Fruit fly (Drosophila melanogaster) whole organism, prepupa: ENCODE results near the gene Roc1b.

Experiments used
- CG10669 ChIP-seq: fragments of 200-800 bp; sonication (Bioruptor generic); optimal IDR thresholded peaks from 3 replicates; lab custom pipeline; 2018; ENCODE audit warnings: missing biosample characterization, mild to moderate bottlenecking, missing genetic modification characterization, moderate library complexity
- CG11294 ChIP-seq: fragments of 200-800 bp; sonication (Bioruptor generic); IDR thresholded peaks from 2 replicates; pipeline ENCODE4 v1.3.6; 2022; ENCODE audit warnings: missing biosample characterization, missing genetic modification characterization
- CG11902 ChIP-seq: fragments of 200-800 bp; sonication (Bioruptor generic); optimal IDR thresholded peaks from 3 replicates; lab custom pipeline; 2016; ENCODE audit warnings: missing biosample characterization, missing genetic modification characterization
- CG15336 ChIP-seq: fragments of 200-800 bp; sonication (Bioruptor generic); IDR thresholded peaks from 2 replicates; pipeline ENCODE4 v1.3.6; 2022; ENCODE audit warnings: missing biosample characterization, missing genetic modification characterization
- CG1621 ChIP-seq: fragments of 200-800 bp; sonication (Bioruptor generic); optimal IDR thresholded peaks from 3 replicates; lab custom pipeline; 2018; ENCODE audit warnings: missing biosample characterization, mild to moderate bottlenecking, missing genetic modification characterization
- CG16779 ChIP-seq: fragments of 200-800 bp; sonication (Bioruptor generic); optimal IDR thresholded peaks from 3 replicates; lab custom pipeline; 2017; ENCODE audit warnings: missing biosample characterization, mild to moderate bottlenecking, missing genetic modification characterization
- CG3032 ChIP-seq: fragments of 200-800 bp; optimal IDR thresholded peaks from 2 replicates; lab custom pipeline; 2019; ENCODE audit warnings: missing biosample characterization, mild to moderate bottlenecking, missing genetic modification characterization, moderate library complexity
- CG32006 ChIP-seq: fragments of 200-800 bp; sonication (Bioruptor generic); optimal IDR thresholded peaks from 3 replicates; lab custom pipeline; 2017; ENCODE audit warnings: missing biosample characterization, mild to moderate bottlenecking, missing genetic modification characterization
- CG6163 ChIP-seq: fragments of 200-800 bp; sonication (Bioruptor generic); IDR thresholded peaks from 3 replicates; pipeline ENCODE4 v1.3.6; 2022; ENCODE audit warnings: missing biosample characterization, missing genetic modification characterization
- CG6276 ChIP-seq: fragments of 200-800 bp; sonication (Bioruptor generic); optimal IDR thresholded peaks from 2 replicates; lab custom pipeline; 2017; ENCODE audit warnings: missing biosample characterization, mild to moderate bottlenecking, missing genetic modification characterization
- CG6808 ChIP-seq: fragments of 200-800 bp; sonication (Bioruptor generic); optimal IDR thresholded peaks from 3 replicates; lab custom pipeline; 2017; ENCODE audit warnings: missing biosample characterization, missing genetic modification characterization, mild to moderate bottlenecking, moderate library complexity, missing genetic modification reagents
- CG6854 ChIP-seq: fragments of 200-800 bp; sonication (Bioruptor generic); optimal IDR thresholded peaks from 2 replicates; lab custom pipeline; 2017; ENCODE audit warnings: missing biosample characterization, mild to moderate bottlenecking, missing genetic modification characterization
- CG7368 ChIP-seq: fragments of 200-800 bp; sonication (Bioruptor generic); optimal IDR thresholded peaks from 3 replicates; lab custom pipeline; 2016; ENCODE audit warnings: missing biosample characterization, missing genetic modification characterization
- CG8319 ChIP-seq: fragments of 200-800 bp; sonication (Bioruptor generic); optimal IDR thresholded peaks from 3 replicates; lab custom pipeline; 2016; ENCODE audit warnings: missing biosample characterization, missing genetic modification characterization
- CG8632 ChIP-seq: fragments of 200-800 bp; sonication (Bioruptor generic); optimal IDR thresholded peaks from 3 replicates; lab custom pipeline; 2016; ENCODE audit warnings: missing biosample characterization, missing genetic modification characterization
- CG9139 ChIP-seq: fragments of 200-800 bp; sonication (Bioruptor generic); optimal IDR thresholded peaks from 3 replicates; lab custom pipeline; 2017; ENCODE audit warnings: missing biosample characterization, mild to moderate bottlenecking, missing genetic modification characterization
- Eip75B ChIP-seq: fragments of 200-800 bp; sonication (Bioruptor generic); optimal IDR thresholded peaks from 3 replicates; lab custom pipeline; 2016; ENCODE audit warnings: missing biosample characterization, missing genetic modification characterization
- Eip78C ChIP-seq: fragments of 200-800 bp; sonication (Bioruptor generic); peaks from one replicate; lab custom pipeline; 2016; ENCODE audit warnings: missing biosample characterization, missing genetic modification characterization
- Eip93F ChIP-seq: fragments of 200-800 bp; sonication (Bioruptor generic); optimal IDR thresholded peaks from 2 replicates; lab custom pipeline; 2016; ENCODE audit warnings: missing biosample characterization, mild to moderate bottlenecking, missing genetic modification characterization
- Ets96B ChIP-seq: fragments of 200-800 bp; optimal IDR thresholded peaks from 2 replicates; lab custom pipeline; 2019; ENCODE audit warnings: missing biosample characterization, mild to moderate bottlenecking, missing genetic modification characterization, moderate library complexity
- Gug ChIP-seq: fragments of 200-800 bp; sonication (Bioruptor generic); IDR thresholded peaks from 2 replicates; pipeline ENCODE4 v1.3.6; 2022; ENCODE audit warnings: missing biosample characterization, missing genetic modification characterization
- Hr38 ChIP-seq: sonication (Bioruptor generic); optimal IDR thresholded peaks from 2 replicates; lab custom pipeline; 2016; ENCODE audit warnings: missing biosample characterization, missing genetic modification characterization
- Hr39 ChIP-seq: fragments of 200-800 bp; sonication (Bioruptor generic); optimal IDR thresholded peaks from 2 replicates; lab custom pipeline; 2016; ENCODE audit warnings: missing biosample characterization, missing genetic modification characterization
- Hr4 ChIP-seq: fragments of 200-800 bp; sonication (Bioruptor generic); optimal IDR thresholded peaks from 3 replicates; lab custom pipeline; 2016; ENCODE audit warnings: missing biosample characterization, missing genetic modification characterization
- Lpt ChIP-seq: fragments of 200-800 bp; sonication (Bioruptor generic); optimal IDR thresholded peaks from 3 replicates; lab custom pipeline; 2016; ENCODE audit warnings: missing biosample characterization, missing genetic modification characterization
- Met ChIP-seq: fragments of 200-800 bp; sonication (Bioruptor generic); optimal IDR thresholded peaks from 3 replicates; lab custom pipeline; 2016; ENCODE audit warnings: missing biosample characterization, missing genetic modification characterization
- Smox ChIP-seq: fragments of 200-800 bp; sonication (Bioruptor generic); optimal IDR thresholded peaks from 3 replicates; lab custom pipeline; 2016; ENCODE audit warnings: missing biosample characterization, missing genetic modification characterization
- Sox14 ChIP-seq: fragments of 200-800 bp; sonication (Bioruptor generic); optimal IDR thresholded peaks from 3 replicates; lab custom pipeline; 2016; ENCODE audit warnings: missing biosample characterization, missing genetic modification characterization
- Sox15 ChIP-seq: fragments of 200-800 bp; sonication (Bioruptor generic); optimal IDR thresholded peaks from 3 replicates; lab custom pipeline; 2016; ENCODE audit warnings: missing biosample characterization, missing genetic modification characterization
- acj6 ChIP-seq: fragments of 200-800 bp; sonication (Bioruptor generic); optimal IDR thresholded peaks from 3 replicates; lab custom pipeline; 2016; ENCODE audit warnings: missing biosample characterization, missing genetic modification characterization
- dac ChIP-seq: fragments of 200-800 bp; sonication (Bioruptor generic); optimal IDR thresholded peaks from 2 replicates; lab custom pipeline; 2017; ENCODE audit warnings: missing biosample characterization, mild to moderate bottlenecking, missing genetic modification characterization
- eg ChIP-seq: fragments of 200-800 bp; sonication (Bioruptor generic); IDR thresholded peaks from 3 replicates; pipeline ENCODE4 v1.3.6; 2022; ENCODE audit warnings: missing biosample characterization, missing genetic modification characterization
- esn ChIP-seq: fragments of 200-800 bp; sonication (Bioruptor generic); optimal IDR thresholded peaks from 2 replicates; lab custom pipeline; 2016; ENCODE audit warnings: missing biosample characterization, mild to moderate bottlenecking, missing genetic modification characterization, moderate library complexity
- fkh ChIP-seq: fragments of 200-800 bp; sonication (Bioruptor generic); optimal IDR thresholded peaks from 3 replicates; lab custom pipeline; 2017; ENCODE audit warnings: missing biosample characterization, mild to moderate bottlenecking, missing genetic modification characterization, moderate library complexity
- lz ChIP-seq: fragments of 200-800 bp; sonication (Bioruptor generic); optimal IDR thresholded peaks from 3 replicates; lab custom pipeline; 2016; ENCODE audit warnings: missing biosample characterization, missing genetic modification characterization
- pdm3 ChIP-seq: fragments of 200-800 bp; sonication (Bioruptor generic); optimal IDR thresholded peaks from 3 replicates; lab custom pipeline; 2016; ENCODE audit warnings: missing biosample characterization, missing genetic modification characterization
- salr ChIP-seq, 2 experiments: fragments of 200-800 bp; sonication (Bioruptor generic); optimal IDR thresholded peaks; 3 replicates each; lab custom pipeline; 2016 to 2018; ENCODE audit warnings: missing biosample characterization in 2 of 2, missing genetic modification characterization in 2 of 2, mild to moderate bottlenecking in 1 of 2
- ss ChIP-seq, 2 experiments: fragments of 200-800 bp; sonication (Bioruptor generic); optimal IDR thresholded peaks; 2 replicates in 1 of 2; 3 replicates in 1 of 2; lab custom pipeline; 2017 to 2018; ENCODE audit warnings: mild to moderate bottlenecking in 2 of 2, missing biosample characterization in 2 of 2, missing genetic modification characterization in 2 of 2, moderate library complexity in 1 of 2
- svp ChIP-seq: fragments of 200-800 bp; sonication (Bioruptor generic); peaks from one replicate; lab custom pipeline; 2016; ENCODE audit warnings: missing biosample characterization, missing genetic modification characterization

The Roc1b gene

dm6 chr3L:324486-324885 lies 33.3 kb upstream of the Roc1b start, which contains the start of gene CG32344:
TSS of gene CG32344 (minus strand) at chr3L:324720.
- no peak for TF ChIP-seq esn (GFP tag; lab: Kevin White, UChicago)
- TF ChIP-seq dac: no peak
- TF ChIP-seq CG3032 (tag; lab: Kevin White, UChicago): peak; percentile 7
- TF ChIP-seq Hr4 (GFP tag; lab: Kevin White, UChicago): no peak
- TF ChIP-seq Eip78C (GFP tag; lab: Kevin White, UChicago): peak; percentile 60
- TF ChIP-seq CG6163: no peak
- TF ChIP-seq Eip93F: no peak
- TF ChIP-seq Hr39 (GFP tag; lab: Kevin White, UChicago): no peak
- TF ChIP-seq svp (GFP tag; lab: Kevin White, UChicago): no peak
- no peak for TF ChIP-seq salr (GFP tag; optimal IDR thresholded peaks at IDR 0.05; lab: Kevin White, UChicago)
- TF ChIP-seq CG1621 (tag; lab: Kevin White, UChicago): no peak

- TF ChIP-seq CG1621 (tag; lab: Kevin White, UChicago) (no peak), Sox15 (GFP tag; lab: Kevin White, UChicago) (no peak), Ets96B (tag; lab: Kevin White, UChicago) (no peak), Smox (GFP tag; lab: Kevin White, UChicago) (no peak), CG15336 (GFP tag; lab: Robert Waterston, UW) (no peak), ss (GFP tag; optimal IDR thresholded peaks at IDR 0.05; lab: Kevin White, UChicago) (no peak), CG16779 (tag; lab: Kevin White, UChicago) (no peak), CG6276 (GFP tag; lab: Kevin White, UChicago) (no peak), Met (no peak), Hr4 (GFP tag; lab: Kevin White, UChicago) (no peak), CG8632 (GFP tag; lab: Kevin White, UChicago) (no peak), Eip78C (GFP tag; lab: Kevin White, UChicago) (no peak), dac (no peak), Lpt (no peak), CG8319 (GFP tag; lab: Kevin White, UChicago) (no peak), CG11902 (no peak)
- TF ChIP-seq, all 60 proteins: peak for 0
Measured at dm6 chr3L:327833-328232, 29.9 kb upstream of the Roc1b start, which contains the start of the genes Atac3 and Ptpmeg. TSS of gene Atac3 (minus strand) at chr3L:327992. TSS of gene Ptpmeg (plus strand) at chr3L:328097.

DNA sequence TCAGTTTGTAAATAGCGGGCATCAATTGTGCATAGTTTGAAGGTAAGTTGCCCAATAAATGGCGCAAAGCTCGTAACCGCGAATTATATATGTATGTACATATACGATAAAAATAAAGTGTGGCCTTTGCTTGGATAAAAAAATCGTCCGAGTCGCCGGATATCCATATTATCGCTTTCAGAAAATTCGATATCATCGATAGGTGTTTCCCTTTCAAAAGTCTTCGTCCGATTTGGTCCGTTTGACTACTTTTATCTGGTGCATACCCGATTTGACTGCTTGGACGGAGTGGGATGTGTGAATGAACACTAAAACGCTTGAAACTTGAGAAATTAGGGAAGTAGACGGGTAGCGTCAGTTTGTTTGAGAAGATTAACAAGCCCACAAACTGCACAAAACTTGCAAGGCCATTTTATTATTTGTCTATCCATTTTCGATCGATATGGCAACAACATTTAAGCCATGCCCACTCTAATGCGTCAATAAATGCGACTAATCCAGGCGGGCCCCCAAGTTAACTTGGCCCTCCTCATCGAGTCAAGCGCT lies 28.6 kb upstream of the Roc1b start:
- TF ChIP-seq esn (GFP tag; lab: Kevin White, UChicago) (peak; percentile 5), Ets96B (tag; lab: Kevin White, UChicago) (no peak), CG7368 (GFP tag; lab: Kevin White, UChicago) (no peak), fkh (GFP tag; lab: Kevin White, UChicago) (no peak), CG32006 (GFP tag; lab: Kevin White, UChicago) (no peak), Sox14 (no peak), Eip78C (GFP tag; lab: Kevin White, UChicago) (peak; percentile 75), Sox15 (GFP tag; lab: Kevin White, UChicago) (no peak)

DNA sequence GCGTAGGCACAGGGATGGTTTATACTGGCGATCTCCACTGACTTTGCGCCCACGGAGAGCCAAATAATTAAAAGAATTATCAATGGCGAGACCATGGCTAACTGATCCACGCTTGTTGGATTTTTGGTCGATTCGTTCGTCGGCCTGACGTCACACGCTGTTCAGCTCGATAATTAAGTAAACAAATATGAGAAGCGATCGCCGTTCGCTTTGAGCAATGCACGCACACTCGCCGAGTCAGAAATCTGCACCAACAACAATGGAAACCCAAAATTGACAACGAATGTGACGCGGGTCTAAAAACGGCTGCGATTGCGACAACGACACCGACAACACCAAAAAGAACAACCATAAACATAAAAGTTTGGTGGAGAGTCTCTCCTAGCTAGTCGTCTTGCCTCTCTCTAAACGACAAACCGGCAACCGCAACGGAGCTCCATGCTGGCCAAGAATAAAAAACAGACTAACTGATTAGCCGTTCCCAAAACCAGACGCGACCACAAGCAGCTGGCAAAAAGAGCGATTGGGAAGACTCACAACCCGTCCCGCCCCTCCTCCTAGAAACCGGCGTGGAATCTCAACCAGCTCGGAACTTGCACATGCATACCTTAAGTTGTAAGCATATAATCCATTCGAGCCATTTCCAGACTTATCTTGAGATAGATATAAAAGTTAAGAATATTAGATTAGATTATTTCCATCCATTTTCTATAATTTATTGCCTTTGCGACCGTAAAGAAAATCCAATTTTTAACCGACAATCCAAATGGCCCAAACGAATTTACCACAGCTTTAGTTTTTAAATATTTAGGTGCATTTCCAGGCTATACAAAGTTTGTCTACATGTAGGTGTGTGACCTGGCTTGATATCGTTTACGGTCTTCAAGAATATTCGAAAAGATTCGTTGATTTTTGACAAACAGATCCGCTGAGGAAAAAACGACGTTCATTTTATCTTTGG lies 25.7 kb upstream of the Roc1b start, which contains the start of gene mthl9:
mthl9 (minus strand) TSS at position 468 of the 961 bp plus-strand sequence.
- TF ChIP-seq CG11902 (no peak), eg (no peak), ss (GFP tag; optimal IDR thresholded peaks at IDR 0.05; lab: Kevin White, UChicago) (no peak), pdm3 (GFP tag; lab: Kevin White, UChicago) (no peak), esn (GFP tag; lab: Kevin White, UChicago) (peak; percentile 23), CG6163 (no peak), CG16779 (tag; lab: Kevin White, UChicago) (no peak), Gug (GFP tag; lab: Robert Waterston, UW) (no peak), Eip78C (GFP tag; lab: Kevin White, UChicago) (peak; percentile 21), fkh (GFP tag; lab: Kevin White, UChicago) (no peak), Lpt (peak; percentile 9), salr (GFP tag; optimal IDR thresholded peaks at IDR 0.05; lab: Kevin White, UChicago) (no peak), CG15336 (GFP tag; lab: Robert Waterston, UW) (peak; percentile 39; the same call in 1 of the 2 replicates), CG9139 (GFP tag; lab: Kevin White, UChicago) (no peak), acj6 (GFP tag; lab: Kevin White, UChicago) (no peak), Hr38 (GFP tag; lab: Kevin White, UChicago) (no peak), CG6808 (GFP tag; lab: Kevin White, UChicago) (no peak), Eip75B (GFP tag; lab: Kevin White, UChicago) (no peak), CG11294 (GFP tag; lab: Robert Waterston, UW) (no peak), CG6854 (GFP tag; lab: Kevin White, UChicago) (peak; percentile 56), lz (GFP tag; lab: Kevin White, UChicago) (no peak), CG10669 (peak; percentile 82)
